Fruit fly (Drosophila melanogaster) whole organism, embryonic: ENCODE data around the gene Gnpat.

Experiments
- CG12769 ChIP-seq: fragments of 200-800 bp; sonication (Bioruptor generic); optimal IDR thresholded peaks from 2 replicates; lab custom pipeline; 2019; ENCODE audit warnings: missing biosample characterization, mild to moderate bottlenecking, missing genetic modification characterization, moderate library complexity
- CG14965 ChIP-seq: fragments of 200-800 bp; sonication (Bioruptor generic); optimal IDR thresholded peaks from 2 replicates; lab custom pipeline; 2016; ENCODE audit warnings: missing biosample characterization, missing genetic modification characterization, borderline replicate concordance
- CG17802 ChIP-seq: fragments of 200-800 bp; sonication (Bioruptor generic); optimal IDR thresholded peaks from 2 replicates; lab custom pipeline; 2018; ENCODE audit warnings: missing biosample characterization, mild to moderate bottlenecking, missing genetic modification characterization, moderate library complexity
- CG43689 ChIP-seq: fragments of 200-800 bp; sonication (Bioruptor generic); IDR thresholded peaks from 2 replicates; pipeline ENCODE4 v1.3.6; 2022; ENCODE audit warnings: missing biosample characterization, missing genetic modification characterization
- Hr3 ChIP-seq: fragments of 200-800 bp; sonication (Bioruptor generic); optimal IDR thresholded peaks from 3 replicates; lab custom pipeline; 2016; ENCODE audit warnings: missing biosample characterization, missing genetic modification characterization
- schlank ChIP-seq: fragments of 200-800 bp; sonication (Bioruptor generic); optimal IDR thresholded peaks from 2 replicates; lab custom pipeline; 2018; ENCODE audit warnings: missing biosample characterization, mild to moderate bottlenecking, missing genetic modification characterization
- slou ChIP-seq: fragments of 200-800 bp; sonication (Bioruptor generic); optimal IDR thresholded peaks from 3 replicates; lab custom pipeline; 2016; ENCODE audit warnings: missing biosample characterization, missing genetic modification characterization
- zen2 ChIP-seq: fragments of 200-800 bp; sonication (Bioruptor generic); IDR thresholded peaks from 3 replicates; pipeline ENCODE4 v1.3.6; 2022; ENCODE audit warnings: missing biosample characterization, missing genetic modification characterization; ENCODE audit not compliant: partially characterized antibody

dm6 chr3R:25489685-25490084 is 1.1 kb downstream of the Gnpat start:
- no peak for TF ChIP-seq schlank
- no peak for TF ChIP-seq CG17802 (tag; lab: Kevin White, UChicago)
- TF ChIP-seq CG14965 (GFP tag; lab: Kevin White, UChicago) = no peak
- peak; percentile 78 for TF ChIP-seq zen2 (GFP tag; lab: Robert Waterston, UW)
- no peak for TF ChIP-seq CG43689 (GFP tag; lab: Robert Waterston, UW)
- TF ChIP-seq CG12769 (tag; lab: Kevin White, UChicago) = no peak
- TF ChIP-seq Hr3 (GFP tag; lab: Kevin White, UChicago) = no peak
- TF ChIP-seq slou (GFP tag; lab: Kevin White, UChicago) = no peak
